Worm (Caenorhabditis elegans): Measurements from ENCODE around the gene str-37.

ce11 chrV:13295859-13296258, 31.7 kb upstream of the str-37 start, which contains the start of gene uig-1:
- TF ChIP-seq snpc-4 (GFP tag; optimal IDR thresholded peaks at IDR 0.05) (no peak), snpc-4 (tag; optimal IDR thresholded peaks at IDR 0.05) (no peak), lin-40 (tag; optimal IDR thresholded peaks at IDR 0.05) (no peak)
